Worm (Caenorhabditis elegans) whole organism, L4 larva: ENCODE results near the gene dyf-19.

ENCODE experiments used
- F26F4.8 ChIP-seq: fragments of 200-800 bp; sonication (Bioruptor generic); conservative IDR thresholded peaks from 2 replicates; pipeline ENCODE4 v1.3.6; 2022; ENCODE audit warnings: missing genetic modification characterization, missing compliant biosample characterization
- F37D6.2 ChIP-seq: sonication (generic microtip); optimal IDR thresholded peaks from 2 replicates; lab custom pipeline; 2016; ENCODE audit warnings: mild to moderate bottlenecking, missing genetic modification characterization, missing compliant biosample characterization
- F49E8.2 ChIP-seq: sonication (generic microtip); optimal IDR thresholded peaks from 2 replicates; lab custom pipeline; 2016; ENCODE audit warnings: missing compliant biosample characterization, mild to moderate bottlenecking, missing genetic modification characterization, borderline replicate concordance
- T26A8.4 ChIP-seq: fragments of 200-800 bp; sonication (Bioruptor generic); IDR thresholded peaks from 2 replicates; pipeline ENCODE4 v1.3.6; 2022; ENCODE audit warnings: missing genetic modification characterization, missing compliant biosample characterization
- Y105C5A.15 ChIP-seq: fragments of 200-800 bp; sonication (Bioruptor generic); IDR thresholded peaks from 2 replicates; pipeline ENCODE4 v1.3.6; 2022; ENCODE audit warnings: missing genetic modification characterization, missing compliant biosample characterization
- Y48G9A.11 ChIP-seq: fragments of 200-800 bp; sonication (Bioruptor generic); IDR thresholded peaks from 2 replicates; pipeline ENCODE4 v1.3.6; 2022; ENCODE audit warnings: missing genetic modification reagents, missing genetic modification characterization, missing compliant biosample characterization
- Y5F2A.4 ChIP-seq: fragments of 200-800 bp; sonication (Bioruptor generic); optimal IDR thresholded peaks from 2 replicates; lab custom pipeline; 2018; ENCODE audit warnings: mild to moderate bottlenecking, missing genetic modification characterization, missing compliant biosample characterization
- ZK337.2 ChIP-seq: fragments of 200-800 bp; sonication (Bioruptor generic); IDR thresholded peaks from 2 replicates; pipeline ENCODE4 v1.3.6; 2022; ENCODE audit warnings: missing genetic modification reagents, missing genetic modification characterization, missing compliant biosample characterization
- ZK546.5 ChIP-seq, 2 experiments: sonication (generic microtip); optimal IDR thresholded peaks; 2 replicates each; lab custom pipeline; 2017; ENCODE audit warnings: missing biosample characterization in 2 of 2, missing genetic modification characterization in 2 of 2
- aha-1 ChIP-seq: fragments of 150-350 bp; peaks from one replicate; lab custom pipeline; 2014; ENCODE audit warnings: missing biosample characterization, missing genetic modification characterization
- ama-1 ChIP-seq: fragments of 150-350 bp; optimal IDR thresholded peaks from 2 replicates; lab custom pipeline; 2014; ENCODE audit warnings: inconsistent platforms, mixed read lengths
- attf-4 ChIP-seq: sonication (generic microtip); optimal IDR thresholded peaks from 3 replicates; lab custom pipeline; 2017; ENCODE audit warnings: missing biosample characterization, missing genetic modification characterization
- ceh-20 ChIP-seq: fragments of 200-800 bp; sonication (Bioruptor generic); IDR thresholded peaks from 2 replicates; pipeline ENCODE4 v1.3.6; 2022; ENCODE audit warnings: missing genetic modification reagents, missing genetic modification characterization, missing compliant biosample characterization
- ceh-62 ChIP-seq: sonication (generic microtip); optimal IDR thresholded peaks from 2 replicates; lab custom pipeline; 2017; ENCODE audit warnings: missing biosample characterization, missing genetic modification characterization
- ces-1 ChIP-seq: fragments of 150-350 bp; sonication (generic microtip); optimal IDR thresholded peaks from 4 replicates; lab custom pipeline; 2014; ENCODE audit warnings: missing biosample characterization, missing genetic modification reagents, missing genetic modification characterization
- cey-2 ChIP-seq: sonication (generic microtip); optimal IDR thresholded peaks from 3 replicates; lab custom pipeline; 2017; ENCODE audit warnings: missing genetic modification characterization, mild to moderate bottlenecking, missing compliant biosample characterization, antibody characterized with exemption, borderline replicate concordance; ENCODE audit not compliant: insufficient read depth
- daf-12 ChIP-seq: fragments of 150-350 bp; optimal IDR thresholded peaks from 2 replicates; lab custom pipeline; 2014; ENCODE audit warnings: missing biosample characterization, missing genetic modification reagents, missing genetic modification characterization
- daf-19 ChIP-seq: fragments of 200-800 bp; sonication (Bioruptor generic); conservative IDR thresholded peaks from 2 replicates; pipeline ENCODE4 v1.3.6; 2022; ENCODE audit warnings: missing genetic modification characterization, missing compliant biosample characterization
- dmd-8 ChIP-seq: fragments of 200-800 bp; sonication (Bioruptor generic); IDR thresholded peaks from 2 replicates; pipeline ENCODE4 v1.3.6; 2022; ENCODE audit warnings: missing genetic modification characterization, missing compliant biosample characterization
- dmd-9 ChIP-seq: fragments of 200-800 bp; sonication (Bioruptor generic); IDR thresholded peaks from 2 replicates; pipeline ENCODE4 v1.3.6; 2022; ENCODE audit warnings: missing genetic modification reagents, missing genetic modification characterization, missing compliant biosample characterization
- duxl-1 ChIP-seq: sonication (generic microtip); optimal IDR thresholded peaks from 2 replicates; lab custom pipeline; 2016; ENCODE audit warnings: mild to moderate bottlenecking, missing genetic modification characterization, moderate library complexity, missing compliant biosample characterization; ENCODE audit not compliant: poor library complexity
- egl-27 ChIP-seq: sonication (generic microtip); optimal IDR thresholded peaks from 3 replicates; lab custom pipeline; 2017; ENCODE audit warnings: missing biosample characterization, missing genetic modification reagents, missing genetic modification characterization
- egl-43 ChIP-seq: fragments of 200-800 bp; sonication (Bioruptor generic); IDR thresholded peaks from 2 replicates; pipeline ENCODE4 v1.3.6; 2022; ENCODE audit warnings: missing genetic modification reagents, missing genetic modification characterization, missing compliant biosample characterization
- fkh-10 ChIP-seq: fragments of 150-350 bp; optimal IDR thresholded peaks from 2 replicates; lab custom pipeline; 2014; ENCODE audit warnings: missing biosample characterization, missing genetic modification reagents, missing genetic modification characterization
- fos-1 ChIP-seq: fragments of 150-350 bp; optimal IDR thresholded peaks from 2 replicates; lab custom pipeline; 2014; ENCODE audit warnings: missing biosample characterization, missing genetic modification characterization
- hlh-30 ChIP-seq: sonication (generic microtip); optimal IDR thresholded peaks from 2 replicates; lab custom pipeline; 2017; ENCODE audit warnings: antibody characterized with exemption, mild to moderate bottlenecking, missing genetic modification characterization, missing compliant biosample characterization; ENCODE audit not compliant: insufficient read depth
- hmg-1.1 ChIP-seq: fragments of 200-800 bp; sonication (Bioruptor generic); IDR thresholded peaks from 2 replicates; pipeline ENCODE4 v1.3.6; 2022; ENCODE audit warnings: missing genetic modification reagents, missing genetic modification characterization, missing compliant biosample characterization
- jun-1 ChIP-seq: fragments of 150-350 bp; optimal IDR thresholded peaks from 2 replicates; lab custom pipeline; 2014; ENCODE audit warnings: missing biosample characterization, missing genetic modification reagents, missing genetic modification characterization
- lin-29 ChIP-seq: fragments of 200-800 bp; sonication (Bioruptor generic); IDR thresholded peaks from 2 replicates; pipeline ENCODE4 v1.3.6; 2022; ENCODE audit warnings: missing genetic modification reagents, missing genetic modification characterization, missing compliant biosample characterization
- lin-39 ChIP-seq: fragments of 150-350 bp; optimal IDR thresholded peaks from 2 replicates; lab custom pipeline; 2014; ENCODE audit warnings: missing biosample characterization, missing genetic modification reagents, missing genetic modification characterization
- lsy-2 ChIP-seq, 2 experiments: fragments of 150-350 bp in 1 of 2; sonication (generic microtip) in 1 of 2; optimal IDR thresholded peaks; 2 replicates each; lab custom pipeline; 2014 to 2017; ENCODE audit warnings: missing biosample characterization in 2 of 2, missing genetic modification characterization in 2 of 2
- mdl-1 ChIP-seq, 2 experiments: fragments of 150-350 bp in 1 of 2; sonication (generic microtip) in 1 of 2; optimal IDR thresholded peaks; 2 replicates each; lab custom pipeline; 2014 to 2017; ENCODE audit warnings: missing biosample characterization in 2 of 2, missing genetic modification characterization in 2 of 2
- mdt-29 ChIP-seq: fragments of 200-800 bp; sonication (Bioruptor generic); IDR thresholded peaks from 2 replicates; pipeline ENCODE4 v1.3.6; 2022; ENCODE audit warnings: missing genetic modification reagents, missing genetic modification characterization, missing compliant biosample characterization
- nhr-11 ChIP-seq: fragments of 150-350 bp; optimal IDR thresholded peaks from 2 replicates; lab custom pipeline; 2014; ENCODE audit warnings: missing biosample characterization, missing genetic modification characterization
- nhr-41 ChIP-seq: fragments of 200-800 bp; sonication (Bioruptor generic); IDR thresholded peaks from 2 replicates; pipeline ENCODE4 v1.3.6; 2022; ENCODE audit warnings: missing genetic modification reagents, missing genetic modification characterization, missing compliant biosample characterization
- nhr-76 ChIP-seq: fragments of 150-350 bp; optimal IDR thresholded peaks from 2 replicates; lab custom pipeline; 2014; ENCODE audit warnings: missing biosample characterization, missing genetic modification characterization
- nhr-77 ChIP-seq: fragments of 150-350 bp; optimal IDR thresholded peaks from 2 replicates; lab custom pipeline; 2014; ENCODE audit warnings: missing biosample characterization, missing genetic modification characterization
- php-3 ChIP-seq: fragments of 200-800 bp; sonication (Bioruptor generic); IDR thresholded peaks from 2 replicates; pipeline ENCODE4 v1.3.6; 2022; ENCODE audit warnings: missing genetic modification reagents, missing genetic modification characterization, missing compliant biosample characterization
- pqm-1 ChIP-seq: sonication (generic microtip); optimal IDR thresholded peaks from 2 replicates; lab custom pipeline; 2017; ENCODE audit warnings: missing biosample characterization, missing genetic modification characterization
- rbr-2 ChIP-seq: sonication (generic microtip); optimal IDR thresholded peaks from 2 replicates; lab custom pipeline; 2016; ENCODE audit warnings: missing genotype, missing genetic modification characterization, missing compliant biosample characterization
- set-16 ChIP-seq: fragments of 200-800 bp; sonication (Bioruptor generic); IDR thresholded peaks from 2 replicates; pipeline ENCODE4 v1.3.6; 2022; ENCODE audit warnings: missing genetic modification reagents, missing genetic modification characterization, missing compliant biosample characterization
- skn-1 ChIP-seq: fragments of 150-350 bp; optimal IDR thresholded peaks from 2 replicates; lab custom pipeline; 2014; ENCODE audit warnings: missing biosample characterization, missing genetic modification characterization
- snpc-1.2 ChIP-seq: fragments of 200-800 bp; sonication (Bioruptor generic); IDR thresholded peaks from 2 replicates; pipeline ENCODE4 v1.3.6; 2022; ENCODE audit warnings: missing genetic modification reagents, missing genetic modification characterization, missing compliant biosample characterization
- spr-1 ChIP-seq: sonication (generic microtip); optimal IDR thresholded peaks from 2 replicates; lab custom pipeline; 2016; ENCODE audit warnings: mild to moderate bottlenecking, missing genetic modification characterization, missing compliant biosample characterization
- spr-3 ChIP-seq: fragments of 200-800 bp; sonication (Bioruptor generic); optimal IDR thresholded peaks from 2 replicates; lab custom pipeline; 2018; ENCODE audit warnings: mild to moderate bottlenecking, missing genetic modification characterization, missing compliant biosample characterization
- tag-97 ChIP-seq: fragments of 200-800 bp; sonication (Bioruptor generic); IDR thresholded peaks from 2 replicates; pipeline ENCODE4 v1.3.6; 2022; ENCODE audit warnings: missing genetic modification characterization, missing compliant biosample characterization
- unc-130 ChIP-seq: sonication (generic microtip); optimal IDR thresholded peaks from 2 replicates; lab custom pipeline; 2016; ENCODE audit warnings: missing genetic modification reagents, missing genetic modification characterization, missing compliant biosample characterization
- unc-62 ChIP-seq, 3 experiments: fragments of 150-350 bp in 1 of 3; sonication (generic microtip); optimal IDR thresholded peaks in 2 of 3; peaks in 1 of 3; 1 replicate in 1 of 3; 2 replicates in 2 of 3; lab custom pipeline; 2014 to 2017; ENCODE audit warnings: missing biosample characterization in 3 of 3, missing genetic modification characterization in 3 of 3, missing genetic modification reagents in 3 of 3, missing genotype in 1 of 3
- ztf-11 ChIP-seq: fragments of 150-350 bp; optimal IDR thresholded peaks from 2 replicates; lab custom pipeline; 2014; ENCODE audit warnings: missing biosample characterization, missing genetic modification characterization
- ztf-7 ChIP-seq: fragments of 150-350 bp; optimal IDR thresholded peaks from 2 replicates; lab custom pipeline; 2014; ENCODE audit warnings: missing biosample characterization, missing genetic modification characterization

The dyf-19 gene

DNA sequence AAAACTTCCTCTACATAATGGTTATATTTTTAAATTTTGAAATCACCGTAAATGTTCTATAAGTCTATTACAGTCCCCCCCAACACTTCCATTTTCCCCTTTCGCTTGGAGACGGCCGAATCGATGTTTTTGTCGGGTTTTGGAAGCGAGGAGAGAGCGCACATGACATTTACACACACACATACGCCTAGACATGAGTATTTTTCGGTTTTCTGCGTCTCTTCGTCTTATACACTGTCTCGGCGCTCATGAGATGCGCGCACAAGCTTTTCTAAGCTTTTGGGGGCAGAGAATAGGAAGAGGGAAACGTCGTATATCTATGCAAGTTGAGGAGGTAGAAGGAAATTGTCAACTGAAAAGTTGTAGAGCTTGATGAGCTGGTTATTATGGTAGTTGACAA is 4.8 kb upstream of the dyf-19 start:
- TF ChIP-seq unc-130 (no peak), F49E8.2 (tag; lab: Kevin White, UChicago) (no peak), nhr-77 (tag; lab: Kevin White, UChicago) (no peak), jun-1 (tag; lab: Kevin White, UChicago) (no peak), tag-97 (GFP tag; lab: Robert Waterston, UW) (no peak), daf-12 (tag; lab: Kevin White, UChicago) (no peak), aha-1 (peak; percentile 60), fkh-10 (no peak), spr-3 (GFP tag; lab: Kevin White, UChicago) (no peak), snpc-1.2 (no peak), egl-43 (no peak), mdt-29 (no peak), attf-4 (no peak), php-3 (GFP tag; lab: Robert Waterston, UW) (no peak), nhr-41 (GFP tag; lab: Robert Waterston, UW) (no peak), spr-1 (no peak), lin-39 (tag; lab: Kevin White, UChicago) (no peak), duxl-1 (tag; lab: Kevin White, UChicago) (no peak), skn-1 (no peak), fos-1 (tag; lab: Kevin White, UChicago) (no peak), ZK546.5 (tag; optimal IDR thresholded peaks at IDR 0.05; lab: Kevin White, UChicago) (no peak), cey-2 (no peak), ztf-7 (no peak), dmd-8 (GFP tag; lab: Robert Waterston, UW) (no peak), F26F4.8 (GFP tag; lab: Robert Waterston, UW) (no peak), hlh-30 (tag; lab: Kevin White, UChicago) (peak; percentile 97), ztf-11 (tag; lab: Kevin White, UChicago) (no peak), lsy-2 (tag; optimal IDR thresholded peaks at IDR 0.05; lab: Kevin White, UChicago) (peak in 1 of 2 experiments; percentile 40), ZK337.2 (GFP tag; lab: Robert Waterston, UW) (no peak), mdl-1 (tag; optimal IDR thresholded peaks at IDR 0.05; lab: Kevin White, UChicago) (peak in 1 of 2 experiments; percentile 58), unc-62 (GFP tag; optimal IDR thresholded peaks at IDR 0.05 in 1 of 2; lab: Kevin White, UChicago) (peak in 1 of 2 experiments; percentile 1), unc-62 (tag; optimal IDR thresholded peaks at IDR 0.05; lab: Kevin White, UChicago) (no peak), ceh-62 (tag; lab: Kevin White, UChicago) (no peak), Y5F2A.4 (GFP tag; lab: Kevin White, UChicago) (no peak), hmg-1.1 (peak; percentile 48; the same call in 1 of the 2 replicates), lin-29 (GFP tag; lab: Robert Waterston, UW) (no peak), Y105C5A.15 (GFP tag; lab: Robert Waterston, UW) (no peak), ama-1 (lab: Kevin White, UChicago) (no peak), Y48G9A.11 (GFP tag; lab: Robert Waterston, UW) (no peak), daf-19 (GFP tag; lab: Robert Waterston, UW) (no peak), egl-27 (tag; lab: Kevin White, UChicago) (no peak), rbr-2 (tag; lab: Kevin White, UChicago) (peak; percentile 14), T26A8.4 (GFP tag; lab: Robert Waterston, UW) (no peak), pqm-1 (no peak), ces-1 (GFP tag; lab: Kevin White, UChicago) (no peak), F37D6.2 (tag; lab: Kevin White, UChicago) (no peak), dmd-9 (GFP tag; lab: Robert Waterston, UW) (no peak), nhr-11 (tag; lab: Kevin White, UChicago) (no peak), ceh-20 (GFP tag; lab: Robert Waterston, UW) (no peak), nhr-76 (tag; lab: Kevin White, UChicago) (no peak), set-16 (GFP tag; lab: Robert Waterston, UW) (no peak)
